Fruit fly (Drosophila melanogaster): ENCODE data around the gene CG13995.

- no peak for TF ChIP-seq insv (optimal IDR thresholded peaks at IDR 0.05)
- no peak for TF ChIP-seq h (optimal IDR thresholded peaks at IDR 0.05)
- no peak for TF ChIP-seq psq (optimal IDR thresholded peaks at IDR 0.05)
- no peak for TF ChIP-seq ttk (optimal IDR thresholded peaks at IDR 0.05)
- TF ChIP-seq Sin3A (optimal IDR thresholded peaks at IDR 0.05) = no peak
Measured at dm6 chr2L:6099270-6099644, 45.2 kb downstream of the CG13995 start.

Measured in Kc167 (cell line).